Worm (Caenorhabditis elegans) whole organism, mixed stage, embryonic: ENCODE results near the gene ZC239.15.
"Not testable (repeated sequence)": the region's sequence is repeated elsewhere in the genome, so short reads cannot be mapped to it uniquely, and the experiment has no call there.

Source experiments
- bed-3 ChIP-seq: fragments of 200-800 bp; sonication (Bioruptor generic); optimal IDR thresholded peaks from 3 replicates; lab custom pipeline; 2018; ENCODE audit warnings: mild to moderate bottlenecking, missing genetic modification characterization, moderate library complexity, missing compliant biosample characterization
- blmp-1 ChIP-seq: fragments of 150-350 bp; optimal IDR thresholded peaks from 2 replicates; lab custom pipeline; 2014; ENCODE audit warnings: missing biosample characterization, missing genetic modification characterization
- ceh-39 ChIP-seq: fragments of 150-350 bp; optimal IDR thresholded peaks from 2 replicates; lab custom pipeline; 2014; ENCODE audit warnings: missing biosample characterization, missing genetic modification characterization
- cnd-1 ChIP-seq: fragments of 200-800 bp; sonication (Bioruptor generic); optimal IDR thresholded peaks from 2 replicates; lab custom pipeline; 2018; ENCODE audit warnings: mild to moderate bottlenecking, missing genetic modification characterization, missing compliant biosample characterization
- drap-1 ChIP-seq: fragments of 200-800 bp; sonication (Bioruptor generic); optimal IDR thresholded peaks from 3 replicates; lab custom pipeline; 2018; ENCODE audit warnings: mild to moderate bottlenecking, missing genetic modification characterization, missing compliant biosample characterization
- elt-1 ChIP-seq: sonication (generic microtip); optimal IDR thresholded peaks from 2 replicates; lab custom pipeline; 2017; ENCODE audit warnings: missing genetic modification characterization, mild to moderate bottlenecking, missing compliant biosample characterization, antibody characterized with exemption, moderate library complexity, borderline replicate concordance; ENCODE audit not compliant: insufficient read depth
- elt-3 ChIP-seq: fragments of 150-350 bp; optimal IDR thresholded peaks from 2 replicates; lab custom pipeline; 2014; ENCODE audit warnings: missing biosample characterization, missing genetic modification characterization
- ham-2 ChIP-seq: fragments of 200-800 bp; sonication (Bioruptor generic); optimal IDR thresholded peaks from 2 replicates; lab custom pipeline; 2018; ENCODE audit warnings: mild to moderate bottlenecking, missing genetic modification characterization, missing compliant biosample characterization
- hlh-1 ChIP-seq: fragments of 150-350 bp; optimal IDR thresholded peaks from 2 replicates; lab custom pipeline; 2014; ENCODE audit warnings: missing biosample characterization, missing genetic modification reagents, missing genetic modification characterization
- lin-13 ChIP-seq: fragments of 150-350 bp; optimal IDR thresholded peaks from 2 replicates; lab custom pipeline; 2014; ENCODE audit warnings: missing biosample characterization, missing genetic modification characterization
- lin-32 ChIP-seq: fragments of 200-800 bp; sonication (Bioruptor generic); optimal IDR thresholded peaks from 2 replicates; lab custom pipeline; 2018; ENCODE audit warnings: mild to moderate bottlenecking, missing genetic modification characterization, missing compliant biosample characterization
- nhr-237 ChIP-seq: fragments of 150-350 bp; optimal IDR thresholded peaks from 2 replicates; lab custom pipeline; 2014; ENCODE audit warnings: missing biosample characterization, missing genetic modification characterization
- pha-4 ChIP-seq: fragments of 150-350 bp; optimal IDR thresholded peaks from 2 replicates; lab custom pipeline; 2018; ENCODE audit warnings: missing biosample characterization, missing genetic modification reagents, missing genetic modification characterization
- sem-2 ChIP-seq: fragments of 200-800 bp; sonication (Bioruptor generic); optimal IDR thresholded peaks from 2 replicates; lab custom pipeline; 2018; ENCODE audit warnings: mild to moderate bottlenecking, missing genetic modification characterization, missing compliant biosample characterization
- tbx-8 ChIP-seq: fragments of 200-800 bp; sonication (Bioruptor generic); optimal IDR thresholded peaks from 2 replicates; lab custom pipeline; 2018; ENCODE audit warnings: mild to moderate bottlenecking, missing genetic modification characterization, moderate library complexity, missing compliant biosample characterization
- zip-8 ChIP-seq: fragments of 150-350 bp; optimal IDR thresholded peaks from 2 replicates; lab custom pipeline; 2014; ENCODE audit warnings: missing biosample characterization, missing genetic modification characterization

ZC239.15 gene

DNA sequence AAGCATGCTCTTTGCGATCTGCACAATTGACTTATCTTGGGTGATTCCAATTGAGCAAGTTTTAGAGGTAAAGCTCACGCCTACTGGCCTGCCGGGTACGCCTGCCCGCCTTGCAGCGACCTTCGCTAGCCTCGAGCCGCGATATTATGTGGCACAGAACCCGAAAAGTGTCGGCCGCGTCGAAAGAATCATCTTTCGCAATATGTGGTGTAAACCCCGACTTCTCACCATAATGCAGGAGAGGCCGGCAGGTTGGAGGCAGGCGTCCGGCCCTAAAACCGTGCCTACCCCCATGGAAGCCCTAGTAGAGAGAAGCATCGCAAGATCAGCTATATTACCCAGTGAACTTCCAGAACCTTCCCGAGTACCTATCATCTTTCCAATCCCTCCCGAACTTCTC lies 38.7 kb downstream of the ZC239.15 start:
- TF ChIP-seq tbx-8 (GFP tag; lab: Kevin White, UChicago) (no peak), elt-3 (tag; lab: Kevin White, UChicago) (no peak), bed-3 (GFP tag; lab: Kevin White, UChicago) (no peak), blmp-1 (tag; lab: Kevin White, UChicago) (no peak), sem-2 (GFP tag; lab: Kevin White, UChicago) (no peak), hlh-1 (tag; lab: Kevin White, UChicago) (no peak), lin-32 (GFP tag; lab: Kevin White, UChicago) (no peak), cnd-1 (tag; lab: Kevin White, UChicago) (no peak), drap-1 (GFP tag; lab: Kevin White, UChicago) (no peak), pha-4 (tag; lab: Kevin White, UChicago) (no peak), ham-2 (GFP tag; lab: Kevin White, UChicago) (no peak)

- TF ChIP-seq lin-32 (GFP tag; lab: Kevin White, UChicago); elt-1 (tag; lab: Kevin White, UChicago); nhr-237: not testable (repeated sequence)
These were observed 39.7 kb downstream of the ZC239.15 start, which contains the start of gene sri-78 for ce11 chrII:3184858-3185257. TSS of gene sri-78 (plus strand) at chrII:3185158.

ce11 chrII:3183300-3183840 lies 41.2 kb downstream of the ZC239.15 start, which contains the start of the genes Y27F2A.6 and Y27F2A.8:
TSS of gene Y27F2A.6 (minus strand) at chrII:3183400.
TSS of gene Y27F2A.8 (plus strand) at chrII:3183790.
- not testable (repeated sequence) for TF ChIP-seq lin-13; drap-1 (GFP tag; lab: Kevin White, UChicago); ceh-39 (tag; lab: Kevin White, UChicago)

- not testable (repeated sequence) for TF ChIP-seq elt-1 (tag; lab: Kevin White, UChicago); bed-3 (GFP tag; lab: Kevin White, UChicago); zip-8
These were observed 46.9 kb downstream of the ZC239.15 start, which contains the start of gene sri-40 for ce11 chrII:3177663-3178062. TSS of gene sri-40 (plus strand) at chrII:3177963.
